Worm (Caenorhabditis elegans) whole organism, L4 larva: Measurements from ENCODE around the gene gur-5.

Source experiments
- F37D6.2 ChIP-seq: sonication (generic microtip); optimal IDR thresholded peaks from 2 replicates; lab custom pipeline; 2016; ENCODE audit warnings: mild to moderate bottlenecking, missing genetic modification characterization, missing compliant biosample characterization
- R02D3.7 ChIP-seq: fragments of 150-350 bp; sonication (generic microtip); optimal IDR thresholded peaks from 3 replicates; lab custom pipeline; 2014; ENCODE audit warnings: missing biosample characterization, missing genetic modification characterization
- T20F7.1 ChIP-seq: fragments of 200-800 bp; sonication (Bioruptor generic); optimal IDR thresholded peaks from 2 replicates; lab custom pipeline; 2018; ENCODE audit warnings: mild to moderate bottlenecking, missing genetic modification characterization, missing compliant biosample characterization
- Y105C5A.15 ChIP-seq: fragments of 200-800 bp; sonication (Bioruptor generic); IDR thresholded peaks from 2 replicates; pipeline ENCODE4 v1.3.6; 2022; ENCODE audit warnings: missing genetic modification characterization, missing compliant biosample characterization
- Y5F2A.4 ChIP-seq: fragments of 200-800 bp; sonication (Bioruptor generic); optimal IDR thresholded peaks from 2 replicates; lab custom pipeline; 2018; ENCODE audit warnings: mild to moderate bottlenecking, missing genetic modification characterization, missing compliant biosample characterization
- ZK337.2 ChIP-seq: fragments of 200-800 bp; sonication (Bioruptor generic); IDR thresholded peaks from 2 replicates; pipeline ENCODE4 v1.3.6; 2022; ENCODE audit warnings: missing genetic modification reagents, missing genetic modification characterization, missing compliant biosample characterization
- ZK546.5 ChIP-seq, 2 experiments: sonication (generic microtip); optimal IDR thresholded peaks; 2 replicates each; lab custom pipeline; 2017; ENCODE audit warnings: missing biosample characterization in 2 of 2, missing genetic modification characterization in 2 of 2
- aha-1 ChIP-seq: fragments of 150-350 bp; peaks from one replicate; lab custom pipeline; 2014; ENCODE audit warnings: missing biosample characterization, missing genetic modification characterization
- ama-1 ChIP-seq: fragments of 150-350 bp; optimal IDR thresholded peaks from 2 replicates; lab custom pipeline; 2014; ENCODE audit warnings: inconsistent platforms, mixed read lengths
- ceh-28 ChIP-seq: fragments of 150-350 bp; optimal IDR thresholded peaks from 2 replicates; lab custom pipeline; 2014; ENCODE audit warnings: missing biosample characterization, missing genetic modification reagents, missing genetic modification characterization
- ceh-62 ChIP-seq: sonication (generic microtip); optimal IDR thresholded peaks from 2 replicates; lab custom pipeline; 2017; ENCODE audit warnings: missing biosample characterization, missing genetic modification characterization
- ceh-82 ChIP-seq: sonication (generic microtip); optimal IDR thresholded peaks from 2 replicates; lab custom pipeline; 2017; ENCODE audit warnings: missing biosample characterization, missing genetic modification characterization
- ces-1 ChIP-seq: fragments of 150-350 bp; sonication (generic microtip); optimal IDR thresholded peaks from 4 replicates; lab custom pipeline; 2014; ENCODE audit warnings: missing biosample characterization, missing genetic modification reagents, missing genetic modification characterization
- daf-12 ChIP-seq: fragments of 150-350 bp; optimal IDR thresholded peaks from 2 replicates; lab custom pipeline; 2014; ENCODE audit warnings: missing biosample characterization, missing genetic modification reagents, missing genetic modification characterization
- daf-8 ChIP-seq: fragments of 200-800 bp; sonication (Bioruptor generic); IDR thresholded peaks from 2 replicates; pipeline ENCODE4 v1.3.6; 2022; ENCODE audit warnings: missing genetic modification characterization, missing compliant biosample characterization
- dmd-6 ChIP-seq: fragments of 200-800 bp; sonication (Bioruptor generic); IDR thresholded peaks from 2 replicates; pipeline ENCODE4 v1.3.6; 2022; ENCODE audit warnings: missing genetic modification reagents, missing genetic modification characterization, missing compliant biosample characterization
- duxl-1 ChIP-seq: sonication (generic microtip); optimal IDR thresholded peaks from 2 replicates; lab custom pipeline; 2016; ENCODE audit warnings: mild to moderate bottlenecking, missing genetic modification characterization, moderate library complexity, missing compliant biosample characterization; ENCODE audit not compliant: poor library complexity
- dve-1 ChIP-seq: sonication (generic microtip); optimal IDR thresholded peaks from 2 replicates; lab custom pipeline; 2017; ENCODE audit warnings: antibody characterized with exemption, mild to moderate bottlenecking, missing genetic modification characterization, missing compliant biosample characterization; ENCODE audit not compliant: insufficient read depth
- fkh-10 ChIP-seq: fragments of 150-350 bp; optimal IDR thresholded peaks from 2 replicates; lab custom pipeline; 2014; ENCODE audit warnings: missing biosample characterization, missing genetic modification reagents, missing genetic modification characterization
- gei-8 ChIP-seq: fragments of 200-800 bp; sonication (Bioruptor generic); optimal IDR thresholded peaks from 2 replicates; lab custom pipeline; 2018; ENCODE audit warnings: mild to moderate bottlenecking, missing genetic modification characterization, missing compliant biosample characterization
- hlh-11 ChIP-seq: fragments of 200-800 bp; sonication (Bioruptor generic); optimal IDR thresholded peaks from 2 replicates; lab custom pipeline; 2018; ENCODE audit warnings: mild to moderate bottlenecking, missing genetic modification characterization, missing compliant biosample characterization
- hlh-30 ChIP-seq: sonication (generic microtip); optimal IDR thresholded peaks from 2 replicates; lab custom pipeline; 2017; ENCODE audit warnings: antibody characterized with exemption, mild to moderate bottlenecking, missing genetic modification characterization, missing compliant biosample characterization; ENCODE audit not compliant: insufficient read depth
- jun-1 ChIP-seq: fragments of 150-350 bp; optimal IDR thresholded peaks from 2 replicates; lab custom pipeline; 2014; ENCODE audit warnings: missing biosample characterization, missing genetic modification reagents, missing genetic modification characterization
- lim-7 ChIP-seq: fragments of 200-800 bp; sonication (Bioruptor generic); IDR thresholded peaks from 2 replicates; pipeline ENCODE4 v1.3.6; 2022; ENCODE audit warnings: missing genetic modification characterization, missing compliant biosample characterization
- lin-1 ChIP-seq: fragments of 200-800 bp; sonication (Bioruptor generic); IDR thresholded peaks from 2 replicates; pipeline ENCODE4 v1.3.6; 2022; ENCODE audit warnings: missing genetic modification reagents, missing genetic modification characterization, missing compliant biosample characterization
- lin-13 ChIP-seq: fragments of 150-350 bp; optimal IDR thresholded peaks from 2 replicates; lab custom pipeline; 2014; ENCODE audit warnings: missing biosample characterization, missing genetic modification reagents, missing genetic modification characterization
- lin-15B ChIP-seq: fragments of 150-350 bp; sonication (generic microtip); optimal IDR thresholded peaks from 3 replicates; lab custom pipeline; 2014; ENCODE audit warnings: missing biosample characterization, missing genetic modification characterization
- lin-38 ChIP-seq: fragments of 200-800 bp; sonication (Bioruptor generic); IDR thresholded peaks from 2 replicates; pipeline ENCODE4 v1.3.6; 2022; ENCODE audit warnings: missing genetic modification reagents, missing genetic modification characterization, missing compliant biosample characterization
- lsy-2 ChIP-seq, 2 experiments: fragments of 150-350 bp in 1 of 2; sonication (generic microtip) in 1 of 2; optimal IDR thresholded peaks; 2 replicates each; lab custom pipeline; 2014 to 2017; ENCODE audit warnings: missing biosample characterization in 2 of 2, missing genetic modification characterization in 2 of 2
- madf-5 ChIP-seq, 2 experiments: fragments of 200-800 bp; sonication (Bioruptor generic); IDR thresholded peaks; 2 replicates each; pipeline ENCODE4 v1.3.6; 2022; ENCODE audit warnings: missing compliant biosample characterization in 2 of 2, missing genetic modification characterization in 2 of 2
- madf-9 ChIP-seq: fragments of 200-800 bp; sonication (Bioruptor generic); conservative IDR thresholded peaks from 2 replicates; pipeline ENCODE4 v1.3.6; 2022; ENCODE audit warnings: missing genetic modification reagents, missing genetic modification characterization, missing compliant biosample characterization
- mdl-1 ChIP-seq, 2 experiments: fragments of 150-350 bp in 1 of 2; sonication (generic microtip) in 1 of 2; optimal IDR thresholded peaks; 2 replicates each; lab custom pipeline; 2014 to 2017; ENCODE audit warnings: missing biosample characterization in 2 of 2, missing genetic modification characterization in 2 of 2
- mep-1 ChIP-seq: fragments of 150-350 bp; sonication (generic microtip); optimal IDR thresholded peaks from 3 replicates; lab custom pipeline; 2014; ENCODE audit warnings: missing biosample characterization, missing genetic modification characterization
- mxl-2 ChIP-seq: fragments of 200-800 bp; sonication (Bioruptor generic); conservative IDR thresholded peaks from 2 replicates; pipeline ENCODE4 v1.3.6; 2022; ENCODE audit warnings: missing genetic modification reagents, missing genetic modification characterization, missing compliant biosample characterization
- mxl-3 ChIP-seq: fragments of 200-800 bp; sonication (Bioruptor generic); optimal IDR thresholded peaks from 2 replicates; lab custom pipeline; 2018; ENCODE audit warnings: mild to moderate bottlenecking, missing genetic modification characterization, missing compliant biosample characterization
- nhr-10 ChIP-seq: fragments of 150-350 bp; optimal IDR thresholded peaks from 2 replicates; lab custom pipeline; 2014; ENCODE audit warnings: missing biosample characterization, missing genetic modification characterization
- nhr-11 ChIP-seq: fragments of 150-350 bp; optimal IDR thresholded peaks from 2 replicates; lab custom pipeline; 2014; ENCODE audit warnings: missing biosample characterization, missing genetic modification characterization
- nhr-237 ChIP-seq: sonication (generic microtip); optimal IDR thresholded peaks from 2 replicates; lab custom pipeline; 2017; ENCODE audit warnings: missing biosample characterization, missing genetic modification characterization
- nhr-28 ChIP-seq: fragments of 150-350 bp; optimal IDR thresholded peaks from 2 replicates; lab custom pipeline; 2014; ENCODE audit warnings: missing biosample characterization, missing genetic modification characterization
- nhr-48 ChIP-seq: sonication (generic microtip); optimal IDR thresholded peaks from 2 replicates; lab custom pipeline; 2016; ENCODE audit warnings: mild to moderate bottlenecking, missing genetic modification characterization, missing compliant biosample characterization
- nhr-76 ChIP-seq: fragments of 150-350 bp; optimal IDR thresholded peaks from 2 replicates; lab custom pipeline; 2014; ENCODE audit warnings: missing biosample characterization, missing genetic modification characterization
- nhr-77 ChIP-seq: fragments of 150-350 bp; optimal IDR thresholded peaks from 2 replicates; lab custom pipeline; 2014; ENCODE audit warnings: missing biosample characterization, missing genetic modification characterization
- php-3 ChIP-seq: fragments of 200-800 bp; sonication (Bioruptor generic); IDR thresholded peaks from 2 replicates; pipeline ENCODE4 v1.3.6; 2022; ENCODE audit warnings: missing genetic modification reagents, missing genetic modification characterization, missing compliant biosample characterization
- rbr-2 ChIP-seq: sonication (generic microtip); optimal IDR thresholded peaks from 2 replicates; lab custom pipeline; 2016; ENCODE audit warnings: missing genotype, missing genetic modification characterization, missing compliant biosample characterization
- snpc-1.2 ChIP-seq: fragments of 200-800 bp; sonication (Bioruptor generic); IDR thresholded peaks from 2 replicates; pipeline ENCODE4 v1.3.6; 2022; ENCODE audit warnings: missing genetic modification reagents, missing genetic modification characterization, missing compliant biosample characterization
- snpc-4 ChIP-seq: fragments of 150-350 bp; optimal IDR thresholded peaks from 2 replicates; lab custom pipeline; 2014; ENCODE audit warnings: missing biosample characterization, missing genetic modification characterization
- tra-1 ChIP-seq: fragments of 200-800 bp; sonication (Bioruptor generic); IDR thresholded peaks from 2 replicates; pipeline ENCODE4 v1.3.6; 2022; ENCODE audit warnings: missing genetic modification reagents, missing genetic modification characterization, missing compliant biosample characterization
- unc-39 ChIP-seq: sonication (generic microtip); optimal IDR thresholded peaks from 2 replicates; lab custom pipeline; 2017; ENCODE audit warnings: missing biosample characterization, missing genetic modification characterization
- zip-11 ChIP-seq: fragments of 200-800 bp; sonication (Bioruptor generic); IDR thresholded peaks from 2 replicates; pipeline ENCODE4 v1.3.6; 2022; ENCODE audit warnings: missing genetic modification characterization, missing compliant biosample characterization
- zip-2 ChIP-seq: fragments of 150-350 bp; optimal IDR thresholded peaks from 2 replicates; lab custom pipeline; 2014; ENCODE audit warnings: missing biosample characterization, missing genetic modification characterization
- ztf-11 ChIP-seq: fragments of 150-350 bp; optimal IDR thresholded peaks from 2 replicates; lab custom pipeline; 2014; ENCODE audit warnings: missing biosample characterization, missing genetic modification characterization
- ztf-7 ChIP-seq: fragments of 150-350 bp; optimal IDR thresholded peaks from 2 replicates; lab custom pipeline; 2014; ENCODE audit warnings: missing biosample characterization, missing genetic modification characterization

gur-5 gene

ce11 chrII:5281137-5281536 lies 4.0 kb upstream of the gur-5 start (continued):
- no peak for TF ChIP-seq duxl-1 (tag; lab: Kevin White, UChicago)

ce11 chrII:5282192-5282591 lies 2.9 kb upstream of the gur-5 start, which contains the start of gene pmt-1:
pmt-1 (minus strand) TSS chrII:5282523.
- no peak for TF ChIP-seq rbr-2 (tag; lab: Kevin White, UChicago)
- TF ChIP-seq dve-1, result peak; percentile 84
- TF ChIP-seq lsy-2 (tag; optimal IDR thresholded peaks at IDR 0.05; lab: Kevin White, UChicago), result peak in 1 of 2 experiments; percentile 31
- no peak for TF ChIP-seq R02D3.7 (tag; lab: Kevin White, UChicago)
- no peak for TF ChIP-seq ztf-11 (tag; lab: Kevin White, UChicago)
- no peak for TF ChIP-seq nhr-237 (tag; lab: Kevin White, UChicago)
- TF ChIP-seq lin-13, result no peak
- TF ChIP-seq daf-12 (tag; lab: Kevin White, UChicago), result no peak
- TF ChIP-seq dmd-6 (GFP tag; lab: Robert Waterston, UW), result peak; percentile 72
- no peak for TF ChIP-seq nhr-76 (tag; lab: Kevin White, UChicago)
- TF ChIP-seq ama-1 (lab: Kevin White, UChicago), result no peak
- TF ChIP-seq tra-1 (GFP tag; lab: Robert Waterston, UW), result peak; percentile 83
- no peak for TF ChIP-seq Y105C5A.15 (GFP tag; lab: Robert Waterston, UW)
- no peak for TF ChIP-seq php-3 (GFP tag; lab: Robert Waterston, UW)
- TF ChIP-seq lin-15B, result no peak
- TF ChIP-seq hlh-11, result peak; percentile 75
- TF ChIP-seq nhr-11 (tag; lab: Kevin White, UChicago), result no peak
- TF ChIP-seq lim-7, result no peak
- TF ChIP-seq nhr-10 (tag; lab: Kevin White, UChicago), result peak; percentile 42
- no peak for TF ChIP-seq madf-9 (GFP tag; lab: Robert Waterston, UW)
- TF ChIP-seq ceh-28, result no peak
- TF ChIP-seq zip-11 (GFP tag; lab: Robert Waterston, UW), result no peak
- no peak for TF ChIP-seq zip-2 (tag; lab: Kevin White, UChicago)
- no peak for TF ChIP-seq aha-1 (tag; lab: Kevin White, UChicago)
- TF ChIP-seq gei-8 (GFP tag; lab: Kevin White, UChicago), result no peak
- TF ChIP-seq lin-38 (GFP tag; lab: Robert Waterston, UW), result no peak
- TF ChIP-seq jun-1 (tag; lab: Kevin White, UChicago), result no peak
- no peak for TF ChIP-seq ces-1 (GFP tag; lab: Kevin White, UChicago)
- peak; percentile 87 for TF ChIP-seq mxl-3
- TF ChIP-seq nhr-28 (tag; lab: Kevin White, UChicago), result peak; percentile 28
- TF ChIP-seq mxl-2, result no peak
- TF ChIP-seq fkh-10 (GFP tag; lab: Kevin White, UChicago), result no peak
- TF ChIP-seq lin-1 (GFP tag; lab: Robert Waterston, UW), result no peak; the same call in 1 of the 2 replicates
- no peak for TF ChIP-seq F37D6.2 (tag; lab: Kevin White, UChicago)
- TF ChIP-seq ztf-7 (tag; lab: Kevin White, UChicago), result no peak
- no peak for TF ChIP-seq ceh-82 (tag; lab: Kevin White, UChicago)
- TF ChIP-seq mdl-1 (tag; optimal IDR thresholded peaks at IDR 0.05; lab: Kevin White, UChicago), result peak; percentile 41 to 71
- TF ChIP-seq nhr-48 (tag; lab: Kevin White, UChicago), result no peak
- TF ChIP-seq ZK337.2, result no peak
- no peak for TF ChIP-seq daf-8 (GFP tag; lab: Robert Waterston, UW)
- TF ChIP-seq ceh-62 (tag; lab: Kevin White, UChicago), result no peak
- TF ChIP-seq ZK546.5 (tag; optimal IDR thresholded peaks at IDR 0.05; lab: Kevin White, UChicago), result no peak
- TF ChIP-seq snpc-4 (tag; lab: Kevin White, UChicago), result no peak
- peak; percentile 91 for TF ChIP-seq hlh-30
- no peak for TF ChIP-seq unc-39 (tag; lab: Kevin White, UChicago)
- TF ChIP-seq madf-5 (GFP tag; IDR thresholded peaks at IDR 0.05; lab: Robert Waterston, UW), result no peak
- TF ChIP-seq mep-1 (tag; lab: Kevin White, UChicago), result peak; percentile 33
- peak; percentile 11 for TF ChIP-seq T20F7.1 (GFP tag; lab: Kevin White, UChicago)
- TF ChIP-seq snpc-1.2 (GFP tag; lab: Robert Waterston, UW), result no peak
- no peak for TF ChIP-seq Y5F2A.4 (GFP tag; lab: Kevin White, UChicago)
- no peak for TF ChIP-seq nhr-77 (tag; lab: Kevin White, UChicago)
